Fruit fly (Drosophila melanogaster): ENCODE results near the gene CG32563.

Gene CG32563

dm6 chrX:17254094-17254493 is 45.9 kb downstream of the CG32563 start:
- TF ChIP-seq Blimp-1 (GFP tag; optimal IDR thresholded peaks at IDR 0.05) (peak; percentile 56), Trl (optimal IDR thresholded peaks at IDR 0.05) (no peak), Trl (GFP tag; optimal IDR thresholded peaks at IDR 0.05) (no peak)

dm6 chrX:17255677-17256076 is 47.4 kb downstream of the CG32563 start:
- TF ChIP-seq CG12942 (GFP tag; optimal IDR thresholded peaks at IDR 0.05): no peak
- TF ChIP-seq Blimp-1 (GFP tag; optimal IDR thresholded peaks at IDR 0.05): peak; percentile 95
